Worm (Caenorhabditis elegans): ENCODE results near the gene srd-20.

srd-20 gene

DNA sequence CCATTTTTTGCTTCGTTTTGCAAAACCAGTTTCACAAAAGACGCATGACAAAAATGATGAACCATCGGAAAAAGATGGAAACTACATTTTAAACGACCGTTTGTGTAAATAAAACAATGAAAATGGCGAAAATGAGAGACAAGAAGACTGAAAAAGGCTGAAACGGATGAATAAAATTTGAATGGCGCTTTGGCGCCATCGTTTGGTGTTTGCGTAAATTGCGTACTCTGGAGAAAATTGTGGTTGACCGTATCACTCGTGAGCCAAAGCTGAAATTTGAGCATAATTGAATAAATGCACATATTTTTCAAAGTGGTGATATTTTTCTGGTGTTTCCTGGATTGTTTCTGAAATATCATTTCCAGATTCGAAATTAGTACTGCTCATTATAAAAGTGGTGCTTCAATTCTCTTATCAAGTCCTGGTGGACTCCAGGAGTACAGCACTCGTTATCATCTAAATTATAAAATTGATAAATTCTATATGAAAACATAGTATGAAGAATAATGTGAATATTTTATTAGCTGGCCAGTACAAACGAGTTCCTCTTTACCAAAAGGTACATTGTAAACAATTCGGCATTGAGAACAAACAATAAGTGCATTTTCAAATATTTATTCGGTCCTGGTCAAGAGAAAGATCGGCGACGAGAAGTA, 46.0 kb downstream of the srd-20 start:
- TF ChIP-seq ceh-13 (GFP tag; optimal IDR thresholded peaks at IDR 0.05): no peak
- no peak for TF ChIP-seq tra-4 (tag; optimal IDR thresholded peaks at IDR 0.05)
- no peak for TF ChIP-seq aly-1 (tag; optimal IDR thresholded peaks at IDR 0.05)
- TF ChIP-seq hmbx-1 (tag; optimal IDR thresholded peaks at IDR 0.05): no peak
- no peak for TF ChIP-seq pes-1 (GFP tag; IDR thresholded peaks at IDR 0.05)
- no peak for TF ChIP-seq F13C5.2 (tag; optimal IDR thresholded peaks at IDR 0.05)
- TF ChIP-seq sea-1 (GFP tag; conservative IDR thresholded peaks at IDR 0.05): no peak
- TF ChIP-seq ceh-36 (tag; optimal IDR thresholded peaks at IDR 0.05): no peak
- no peak for TF ChIP-seq hmg-4 (GFP tag; optimal IDR thresholded peaks at IDR 0.05)
- no peak for TF ChIP-seq B0310.2 (tag; optimal IDR thresholded peaks at IDR 0.05)
- TF ChIP-seq flt-1 (GFP tag; IDR thresholded peaks at IDR 0.05): no peak
- no peak for TF ChIP-seq hnd-1 (tag; optimal IDR thresholded peaks at IDR 0.05)
- no peak for TF ChIP-seq tbx-37 (GFP tag; conservative IDR thresholded peaks at IDR 0.05)
- no peak for TF ChIP-seq ama-1 (optimal IDR thresholded peaks at IDR 0.05)
- TF ChIP-seq ets-7 (tag; optimal IDR thresholded peaks at IDR 0.05): no peak
- TF ChIP-seq tbx-11 (GFP tag; IDR thresholded peaks at IDR 0.05): no peak
- TF ChIP-seq scrt-1 (GFP tag; IDR thresholded peaks at IDR 0.05): no peak

DNA sequence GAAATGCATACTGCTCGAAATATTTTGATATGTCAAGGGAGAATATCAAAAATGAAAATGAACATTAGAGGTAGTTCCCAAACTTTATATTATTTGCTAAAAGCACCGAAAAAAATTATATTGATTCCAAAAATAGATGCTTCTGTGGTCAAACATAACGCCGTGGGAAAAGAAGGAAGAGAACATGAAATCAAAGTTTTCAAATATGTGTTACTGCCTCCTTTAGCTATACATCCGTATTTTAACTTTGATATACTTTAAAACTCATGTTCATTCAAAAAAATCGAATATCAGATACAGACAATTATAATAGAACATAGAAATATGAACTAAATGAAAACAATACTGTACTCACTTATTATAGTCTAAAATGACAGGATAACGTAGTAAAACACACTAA, 48.0 kb downstream of the srd-20 start, which contains the start of gene Y38A10A.11:
Gene Y38A10A.11 (minus strand): TSS at position 101 of the 400 bp plus-strand sequence.
- TF ChIP-seq hmg-4 (GFP tag; optimal IDR thresholded peaks at IDR 0.05) (no peak), ets-7 (tag; optimal IDR thresholded peaks at IDR 0.05) (no peak), sea-1 (GFP tag; conservative IDR thresholded peaks at IDR 0.05) (no peak), scrt-1 (GFP tag; IDR thresholded peaks at IDR 0.05) (no peak), ceh-13 (GFP tag; optimal IDR thresholded peaks at IDR 0.05) (no peak), hnd-1 (tag; optimal IDR thresholded peaks at IDR 0.05) (no peak), hmbx-1 (tag; optimal IDR thresholded peaks at IDR 0.05) (no peak)

DNA sequence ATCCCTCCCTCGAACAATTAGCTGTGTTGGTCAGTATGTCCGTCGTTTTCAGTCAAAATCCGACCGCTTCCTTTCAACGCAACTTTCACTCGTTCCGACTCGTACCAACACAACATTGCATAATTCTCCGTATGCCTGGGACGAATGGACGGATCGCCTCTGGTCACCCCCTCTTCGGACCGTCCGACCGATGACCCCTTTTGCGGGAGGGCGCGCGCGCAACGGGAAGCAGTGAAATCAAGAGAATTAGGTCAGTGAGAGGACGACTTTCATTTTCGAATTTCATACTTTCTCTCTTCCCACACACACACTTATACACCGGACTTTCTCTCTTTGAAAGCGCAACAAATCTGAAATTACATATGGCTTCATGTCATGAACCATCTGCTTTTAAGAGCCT, 50.0 kb downstream of the srd-20 start, which contains the start of gene atf-8:
Gene atf-8 (plus strand): TSS at position 234 of the 400 bp plus-strand sequence.
- no peak for TF ChIP-seq hmbx-1 (tag; optimal IDR thresholded peaks at IDR 0.05)
- TF ChIP-seq tbx-37 (GFP tag; conservative IDR thresholded peaks at IDR 0.05): no peak
- no peak for TF ChIP-seq ama-1 (optimal IDR thresholded peaks at IDR 0.05)
- no peak for TF ChIP-seq aly-1 (tag; optimal IDR thresholded peaks at IDR 0.05)
- no peak for TF ChIP-seq scrt-1 (GFP tag; IDR thresholded peaks at IDR 0.05)
- no peak for TF ChIP-seq ceh-36 (tag; optimal IDR thresholded peaks at IDR 0.05)
- TF ChIP-seq ets-7 (tag; optimal IDR thresholded peaks at IDR 0.05): no peak
- no peak for TF ChIP-seq hnd-1 (tag; optimal IDR thresholded peaks at IDR 0.05)
- TF ChIP-seq ceh-13 (GFP tag; optimal IDR thresholded peaks at IDR 0.05): no peak
- no peak for TF ChIP-seq pes-1 (GFP tag; IDR thresholded peaks at IDR 0.05)
- TF ChIP-seq F13C5.2 (tag; optimal IDR thresholded peaks at IDR 0.05): no peak

All from whole organism, early embryonic.